Worm (Caenorhabditis elegans) whole organism, mixed stage, embryonic: ENCODE results near the gene cubn-1.

Source experiments
- bed-3 ChIP-seq: fragments of 200-800 bp; sonication (Bioruptor generic); optimal IDR thresholded peaks from 3 replicates; lab custom pipeline; 2018; ENCODE audit warnings: mild to moderate bottlenecking, missing genetic modification characterization, moderate library complexity, missing compliant biosample characterization
- ceh-39 ChIP-seq: fragments of 150-350 bp; optimal IDR thresholded peaks from 2 replicates; lab custom pipeline; 2014; ENCODE audit warnings: missing biosample characterization, missing genetic modification characterization
- ceh-43 ChIP-seq: fragments of 200-800 bp; sonication (Bioruptor generic); optimal IDR thresholded peaks from 2 replicates; lab custom pipeline; 2018; ENCODE audit warnings: mild to moderate bottlenecking, missing genetic modification characterization, moderate library complexity, missing compliant biosample characterization
- ceh-83 ChIP-seq: fragments of 200-800 bp; sonication (Bioruptor generic); optimal IDR thresholded peaks from 2 replicates; lab custom pipeline; 2018; ENCODE audit warnings: mild to moderate bottlenecking, missing genetic modification characterization, missing compliant biosample characterization
- ces-1 ChIP-seq: fragments of 150-350 bp; optimal IDR thresholded peaks from 2 replicates; lab custom pipeline; 2014; ENCODE audit warnings: missing biosample characterization, missing genetic modification reagents, missing genetic modification characterization
- cnd-1 ChIP-seq: fragments of 200-800 bp; sonication (Bioruptor generic); optimal IDR thresholded peaks from 2 replicates; lab custom pipeline; 2018; ENCODE audit warnings: mild to moderate bottlenecking, missing genetic modification characterization, missing compliant biosample characterization
- drap-1 ChIP-seq: fragments of 200-800 bp; sonication (Bioruptor generic); optimal IDR thresholded peaks from 3 replicates; lab custom pipeline; 2018; ENCODE audit warnings: mild to moderate bottlenecking, missing genetic modification characterization, missing compliant biosample characterization
- elt-1 ChIP-seq: sonication (generic microtip); optimal IDR thresholded peaks from 2 replicates; lab custom pipeline; 2017; ENCODE audit warnings: missing genetic modification characterization, mild to moderate bottlenecking, missing compliant biosample characterization, antibody characterized with exemption, moderate library complexity, borderline replicate concordance; ENCODE audit not compliant: insufficient read depth
- elt-3 ChIP-seq: fragments of 150-350 bp; optimal IDR thresholded peaks from 2 replicates; lab custom pipeline; 2014; ENCODE audit warnings: missing biosample characterization, missing genetic modification characterization
- flh-1 ChIP-seq: fragments of 200-800 bp; sonication (Bioruptor generic); optimal IDR thresholded peaks from 2 replicates; lab custom pipeline; 2018; ENCODE audit warnings: mild to moderate bottlenecking, missing genetic modification characterization, moderate library complexity, missing compliant biosample characterization
- ham-2 ChIP-seq: fragments of 200-800 bp; sonication (Bioruptor generic); optimal IDR thresholded peaks from 2 replicates; lab custom pipeline; 2018; ENCODE audit warnings: mild to moderate bottlenecking, missing genetic modification characterization, missing compliant biosample characterization
- hlh-1 ChIP-seq: fragments of 150-350 bp; optimal IDR thresholded peaks from 2 replicates; lab custom pipeline; 2014; ENCODE audit warnings: missing biosample characterization, missing genetic modification reagents, missing genetic modification characterization
- lin-13 ChIP-seq: fragments of 150-350 bp; optimal IDR thresholded peaks from 2 replicates; lab custom pipeline; 2014; ENCODE audit warnings: missing biosample characterization, missing genetic modification characterization
- lin-32 ChIP-seq: fragments of 200-800 bp; sonication (Bioruptor generic); optimal IDR thresholded peaks from 2 replicates; lab custom pipeline; 2018; ENCODE audit warnings: mild to moderate bottlenecking, missing genetic modification characterization, missing compliant biosample characterization
- lsy-2 ChIP-seq: fragments of 150-350 bp; optimal IDR thresholded peaks from 2 replicates; lab custom pipeline; 2014; ENCODE audit warnings: missing biosample characterization, missing genetic modification characterization
- mab-5 ChIP-seq: fragments of 150-350 bp; optimal IDR thresholded peaks from 2 replicates; lab custom pipeline; 2014; ENCODE audit warnings: missing biosample characterization, missing genetic modification characterization
- mep-1 ChIP-seq: fragments of 150-350 bp; optimal IDR thresholded peaks from 2 replicates; lab custom pipeline; 2017; ENCODE audit warnings: missing biosample characterization, missing genetic modification reagents, missing genetic modification characterization, inconsistent platforms
- mls-2 ChIP-seq: sonication (generic microtip); optimal IDR thresholded peaks from 2 replicates; lab custom pipeline; 2016; ENCODE audit warnings: mild to moderate bottlenecking, missing genetic modification characterization, moderate library complexity, missing compliant biosample characterization
- nhr-12 ChIP-seq: fragments of 150-350 bp; optimal IDR thresholded peaks from 2 replicates; lab custom pipeline; 2014; ENCODE audit warnings: missing biosample characterization, missing genetic modification characterization
- nhr-237 ChIP-seq: fragments of 150-350 bp; optimal IDR thresholded peaks from 2 replicates; lab custom pipeline; 2014; ENCODE audit warnings: missing biosample characterization, missing genetic modification characterization
- nhr-76 ChIP-seq: sonication (generic microtip); optimal IDR thresholded peaks from 2 replicates; lab custom pipeline; 2017; ENCODE audit warnings: missing biosample characterization, missing genetic modification characterization
- sem-2 ChIP-seq: fragments of 200-800 bp; sonication (Bioruptor generic); optimal IDR thresholded peaks from 2 replicates; lab custom pipeline; 2018; ENCODE audit warnings: mild to moderate bottlenecking, missing genetic modification characterization, missing compliant biosample characterization
- snpc-4 ChIP-seq: fragments of 150-350 bp; optimal IDR thresholded peaks from 2 replicates; lab custom pipeline; 2014; ENCODE audit warnings: missing biosample characterization, missing genetic modification characterization
- sptf-1 ChIP-seq: sonication (generic microtip); optimal IDR thresholded peaks from 2 replicates; lab custom pipeline; 2017; ENCODE audit warnings: mild to moderate bottlenecking, missing genetic modification characterization, moderate library complexity, missing compliant biosample characterization
- tbx-8 ChIP-seq: fragments of 200-800 bp; sonication (Bioruptor generic); optimal IDR thresholded peaks from 2 replicates; lab custom pipeline; 2018; ENCODE audit warnings: mild to moderate bottlenecking, missing genetic modification characterization, moderate library complexity, missing compliant biosample characterization
- unc-120 ChIP-seq: sonication (generic microtip); optimal IDR thresholded peaks from 2 replicates; lab custom pipeline; 2017; ENCODE audit warnings: missing genetic modification characterization, missing compliant biosample characterization; ENCODE audit not compliant: poor library complexity, severe bottlenecking
- unc-39 ChIP-seq: fragments of 150-350 bp; optimal IDR thresholded peaks from 2 replicates; lab custom pipeline; 2014; ENCODE audit warnings: missing biosample characterization, missing genetic modification characterization
- ztf-11 ChIP-seq: fragments of 150-350 bp; optimal IDR thresholded peaks from 2 replicates; lab custom pipeline; 2014; ENCODE audit warnings: missing biosample characterization, missing genetic modification characterization

cubn-1 gene

ce11 chrV:12575846-12576245 is 35.3 kb upstream of the cubn-1 start:
- TF ChIP-seq ham-2 (no peak), elt-3 (tag; lab: Kevin White, UChicago) (no peak), hlh-1 (tag; lab: Kevin White, UChicago) (no peak), unc-39 (tag; lab: Kevin White, UChicago) (no peak)

ce11 chrV:12576495-12576947 is 34.6 kb upstream of the cubn-1 start, which contains the start of gene grl-23:
Gene grl-23, minus strand, starts transcription at chrV:12576897.
- TF ChIP-seq mab-5 (tag; lab: Kevin White, UChicago) = no peak
- TF ChIP-seq ceh-43 (GFP tag; lab: Kevin White, UChicago) = no peak
- TF ChIP-seq hlh-1 (tag; lab: Kevin White, UChicago) = no peak
- no peak for TF ChIP-seq ces-1 (GFP tag; lab: Kevin White, UChicago)

ce11 chrV:12579299-12579698 is 31.8 kb upstream of the cubn-1 start, which contains the start of gene E02A10.3:
Gene E02A10.3, plus strand, starts transcription at chrV:12579599.
- TF ChIP-seq unc-120 (tag; lab: Kevin White, UChicago) = no peak
- TF ChIP-seq bed-3 = no peak
- TF ChIP-seq mab-5 (tag; lab: Kevin White, UChicago) = no peak
- TF ChIP-seq nhr-12 (tag; lab: Kevin White, UChicago) = no peak
- no peak for TF ChIP-seq unc-39 (tag; lab: Kevin White, UChicago)
- no peak for TF ChIP-seq nhr-76 (tag; lab: Kevin White, UChicago)
- TF ChIP-seq sptf-1 (tag; lab: Kevin White, UChicago) = no peak
- no peak for TF ChIP-seq ceh-43 (GFP tag; lab: Kevin White, UChicago)
- TF ChIP-seq snpc-4 = no peak
- no peak for TF ChIP-seq mep-1 (tag; lab: Kevin White, UChicago)
- TF ChIP-seq ceh-83 (GFP tag; lab: Kevin White, UChicago) = no peak
- TF ChIP-seq nhr-237 = no peak

ce11 chrV:12583421-12583820 is 27.7 kb upstream of the cubn-1 start:
- TF ChIP-seq elt-1 (no peak), ham-2 (no peak), mab-5 (tag; lab: Kevin White, UChicago) (no peak), tbx-8 (GFP tag; lab: Kevin White, UChicago) (no peak), nhr-12 (tag; lab: Kevin White, UChicago) (no peak), ces-1 (GFP tag; lab: Kevin White, UChicago) (peak; percentile 94), flh-1 (no peak)

- TF ChIP-seq mab-5 (tag; lab: Kevin White, UChicago) = no peak
- no peak for TF ChIP-seq nhr-76 (tag; lab: Kevin White, UChicago)
- TF ChIP-seq lin-13 (tag; lab: Kevin White, UChicago) = no peak
- no peak for TF ChIP-seq sem-2 (GFP tag; lab: Kevin White, UChicago)
- no peak for TF ChIP-seq unc-39 (tag; lab: Kevin White, UChicago)
- TF ChIP-seq ztf-11 (tag; lab: Kevin White, UChicago) = no peak
- no peak for TF ChIP-seq flh-1
- no peak for TF ChIP-seq lsy-2 (tag; lab: Kevin White, UChicago)
- no peak for TF ChIP-seq unc-120 (tag; lab: Kevin White, UChicago)
- no peak for TF ChIP-seq mep-1 (tag; lab: Kevin White, UChicago)
- no peak for TF ChIP-seq cnd-1 (tag; lab: Kevin White, UChicago)
- no peak for TF ChIP-seq ceh-39
- no peak for TF ChIP-seq nhr-12 (tag; lab: Kevin White, UChicago)
- TF ChIP-seq mls-2 (tag; lab: Kevin White, UChicago) = no peak
- TF ChIP-seq elt-3 (tag; lab: Kevin White, UChicago) = no peak
These were observed 26.4 kb upstream of the cubn-1 start for ce11 chrV:12584771-12585170.

ce11 chrV:12586793-12587192 is 24.3 kb upstream of the cubn-1 start:
- no peak for TF ChIP-seq lin-32 (GFP tag; lab: Kevin White, UChicago)
- TF ChIP-seq drap-1 = no peak
- no peak for TF ChIP-seq unc-39 (tag; lab: Kevin White, UChicago)
